Fruit fly (Drosophila melanogaster): ENCODE results near the gene Deaf1.
A peak's percentile ranks its signal among the peaks of the same experiment; 100 is the strongest.

Deaf1 gene

DNA sequence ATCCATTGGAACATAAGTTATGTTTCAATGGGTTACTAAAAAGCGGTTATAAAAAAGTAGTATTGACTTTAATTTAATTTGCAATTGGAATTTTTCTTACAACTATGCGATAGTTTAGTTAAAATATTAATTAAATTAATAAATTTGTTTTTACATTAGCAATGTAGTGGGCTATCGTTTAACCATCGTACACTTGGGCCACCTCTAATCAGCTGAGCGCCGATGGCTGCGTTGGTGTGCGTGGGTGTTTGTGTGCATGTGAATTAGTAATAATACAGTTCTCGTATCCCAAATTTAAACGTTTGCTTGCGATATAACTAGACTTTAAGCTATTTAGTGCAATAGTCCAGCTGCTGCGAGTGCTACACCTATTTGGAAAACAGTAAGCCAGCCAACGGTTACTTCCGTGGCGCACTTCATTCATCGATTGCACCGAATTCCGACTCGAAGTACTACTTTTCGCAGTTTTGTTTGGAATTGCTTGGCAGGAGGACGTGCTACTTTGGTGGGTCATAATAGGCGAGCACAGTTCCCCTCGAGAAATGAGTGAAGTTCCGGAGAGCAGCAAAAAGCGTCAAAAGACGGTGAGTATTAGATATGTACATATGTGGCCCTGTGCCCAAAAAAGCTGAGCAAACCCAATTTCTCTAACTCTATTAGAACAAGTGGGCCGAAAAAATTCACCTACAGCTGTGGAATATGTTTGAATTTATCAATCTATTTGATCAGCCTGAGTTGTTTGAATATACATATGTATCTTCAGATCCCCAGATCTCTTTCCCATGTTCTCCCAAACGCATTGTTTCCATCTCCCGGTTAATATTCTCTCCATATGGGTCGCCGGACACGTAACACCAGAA is 27.3 kb downstream of the Deaf1 start, which contains the start of gene Papss (continued):
- peak; percentile 55 for TF ChIP-seq CG10267 (tag; optimal IDR thresholded peaks at IDR 0.05)
- no peak; the same call in 1 of the 2 replicates for TF ChIP-seq CG6272 (GFP tag; IDR thresholded peaks at IDR 0.05)
- TF ChIP-seq chinmo (GFP tag; IDR thresholded peaks at IDR 0.05; ENCODE audit: partially characterized antibody), result no peak
- TF ChIP-seq Hmr (GFP tag; optimal IDR thresholded peaks at IDR 0.05), result peak; percentile 68
- TF ChIP-seq Pdp1 (GFP tag; optimal IDR thresholded peaks at IDR 0.05), result no peak
- no peak for TF ChIP-seq CG1647 (GFP tag; optimal IDR thresholded peaks at IDR 0.05)
- TF ChIP-seq tup (GFP tag; optimal IDR thresholded peaks at IDR 0.05), result no peak
- TF ChIP-seq crol (GFP tag; IDR thresholded peaks at IDR 0.05), result no peak
- TF ChIP-seq pfk (GFP tag; optimal IDR thresholded peaks at IDR 0.05), result peak; percentile 50
- TF ChIP-seq pb (GFP tag; optimal IDR thresholded peaks at IDR 0.05), result no peak
- TF ChIP-seq sim (GFP tag; IDR thresholded peaks at IDR 0.05), result no peak
- no peak for TF ChIP-seq unpg (GFP tag; optimal IDR thresholded peaks at IDR 0.05)
- no peak for TF ChIP-seq Poxn (GFP tag; IDR thresholded peaks at IDR 0.05)
- no peak for TF ChIP-seq Fer2 (tag; optimal IDR thresholded peaks at IDR 0.05)
- no peak for TF ChIP-seq pan (optimal IDR thresholded peaks at IDR 0.05)
- peak in 1 of 2 experiments; percentile 25 for TF ChIP-seq pan (GFP tag; optimal IDR thresholded peaks at IDR 0.05 in 1 of 2, IDR thresholded peaks at IDR 0.05 in 1 of 2)
- TF ChIP-seq grn (GFP tag; optimal IDR thresholded peaks at IDR 0.05), result no peak
- no peak for TF ChIP-seq Ssrp (tag; optimal IDR thresholded peaks at IDR 0.05)
- no peak for TF ChIP-seq CG17568 (GFP tag; optimal IDR thresholded peaks at IDR 0.05)
- no peak for TF ChIP-seq Side (GFP tag; optimal IDR thresholded peaks at IDR 0.05)
- peak; percentile 68 for TF ChIP-seq Rfx (GFP tag; IDR thresholded peaks at IDR 0.05)
- TF ChIP-seq wek (GFP tag; optimal IDR thresholded peaks at IDR 0.05), result peak; percentile 55
- TF ChIP-seq cg (GFP tag; optimal IDR thresholded peaks at IDR 0.05), result peak; percentile 90
- TF ChIP-seq eve (GFP tag; optimal IDR thresholded peaks at IDR 0.05), result no peak
- TF ChIP-seq CG10979 (tag; optimal IDR thresholded peaks at IDR 0.05), result peak; percentile 27
- TF ChIP-seq MBD-R2 (GFP tag; IDR thresholded peaks at IDR 0.05), result peak; percentile 97
- TF ChIP-seq CG43689 (GFP tag; IDR thresholded peaks at IDR 0.05), result no peak
- TF ChIP-seq ind (GFP tag; optimal IDR thresholded peaks at IDR 0.05), result no peak
- peak; percentile 86 for TF ChIP-seq sna (GFP tag; IDR thresholded peaks at IDR 0.05; ENCODE audit: partially characterized antibody)
- no peak for TF ChIP-seq CG10147 (GFP tag; optimal IDR thresholded peaks at IDR 0.05)
- TF ChIP-seq Gsc (GFP tag; IDR thresholded peaks at IDR 0.05), result no peak
- TF ChIP-seq Camta (GFP tag; optimal IDR thresholded peaks at IDR 0.05), result no peak
- peak; percentile 38 for TF ChIP-seq CG6683 (GFP tag; optimal IDR thresholded peaks at IDR 0.05)
- TF ChIP-seq Ptx1 (GFP tag; IDR thresholded peaks at IDR 0.05), result peak; percentile 37; the same call in 1 of the 2 replicates
- TF ChIP-seq CG6854 (GFP tag; optimal IDR thresholded peaks at IDR 0.05), result peak; percentile 12
- TF ChIP-seq sens-2 (GFP tag; IDR thresholded peaks at IDR 0.05), result 0 out of 2 replicates have a peak, but pooled peaks have one; percentile 39
- TF ChIP-seq ATbp (GFP tag; optimal IDR thresholded peaks at IDR 0.05), result peak; percentile 85
- no peak for TF ChIP-seq bsh (GFP tag; optimal IDR thresholded peaks at IDR 0.05)
- peak; percentile 71 for TF ChIP-seq Fer1 (GFP tag; optimal IDR thresholded peaks at IDR 0.05)
- TF ChIP-seq CG12744 (GFP tag; optimal IDR thresholded peaks at IDR 0.05), result no peak
- TF ChIP-seq ato (GFP tag; IDR thresholded peaks at IDR 0.05; ENCODE audit: partially characterized antibody), result 0 out of 2 replicates have a peak, but pooled peaks have one; percentile 44
- no peak for TF ChIP-seq CG3726 (GFP tag; IDR thresholded peaks at IDR 0.05)
- TF ChIP-seq CG7271 (tag; optimal IDR thresholded peaks at IDR 0.05), result no peak
- TF ChIP-seq kay (GFP tag; optimal IDR thresholded peaks at IDR 0.05), result no peak
- TF ChIP-seq Atf3 (GFP tag; optimal IDR thresholded peaks at IDR 0.05), result no peak
- TF ChIP-seq CG34422 (GFP tag; IDR thresholded peaks at IDR 0.05), result no peak; the same call in 2 of the 3 replicates
- no peak for TF ChIP-seq Oaz (GFP tag; IDR thresholded peaks at IDR 0.05)
- TF ChIP-seq pita (GFP tag; optimal IDR thresholded peaks at IDR 0.05), result no peak
- TF ChIP-seq exex (tag; optimal IDR thresholded peaks at IDR 0.05), result no peak

All from whole organism, embryonic.